Fruit fly (Drosophila melanogaster): ENCODE data around the gene Brd.

Gene Brd

dm6 chr3L:14971893-14972624 lies 408 bp upstream of the Brd start (continued):
- TF ChIP-seq CG1603 (tag; optimal IDR thresholded peaks at IDR 0.05) (no peak), CG6683 (GFP tag; optimal IDR thresholded peaks at IDR 0.05) (no peak), Spps (tag; optimal IDR thresholded peaks at IDR 0.05) (no peak), chn (GFP tag; optimal IDR thresholded peaks at IDR 0.05) (peak; percentile 20), trh (GFP tag; optimal IDR thresholded peaks at IDR 0.05) (no peak), knrl (GFP tag; IDR thresholded peaks at IDR 0.05; ENCODE audit: partially characterized antibody) (no peak), nau (GFP tag; optimal IDR thresholded peaks at IDR 0.05) (no peak), cato (GFP tag; optimal IDR thresholded peaks at IDR 0.05; ENCODE audit: borderline replicate concordance) (no peak), da (GFP tag; optimal IDR thresholded peaks at IDR 0.05) (no peak), exex (tag; optimal IDR thresholded peaks at IDR 0.05) (no peak), CG14710 (tag; optimal IDR thresholded peaks at IDR 0.05) (peak; percentile 19), kay (GFP tag; optimal IDR thresholded peaks at IDR 0.05) (no peak), CG15601 (tag; optimal IDR thresholded peaks at IDR 0.05) (no peak), jigr1 (GFP tag; IDR thresholded peaks at IDR 0.05) (no peak), CG12219 (GFP tag; optimal IDR thresholded peaks at IDR 0.05) (no peak), sob (GFP tag; IDR thresholded peaks at IDR 0.05) (no peak), CG15479 (GFP tag; optimal IDR thresholded peaks at IDR 0.05) (peak; percentile 92), cwo (GFP tag; optimal IDR thresholded peaks at IDR 0.05) (no peak), CG11093 (GFP tag; IDR thresholded peaks at IDR 0.05) (no peak), abd-A (tag; optimal IDR thresholded peaks at IDR 0.05) (no peak), CG15073 (GFP tag; optimal IDR thresholded peaks at IDR 0.05) (no peak), CG9876 (GFP tag; optimal IDR thresholded peaks at IDR 0.05) (no peak), Drgx (GFP tag; IDR thresholded peaks at IDR 0.05) (no peak), Gsc (GFP tag; IDR thresholded peaks at IDR 0.05) (no peak), pita (GFP tag; optimal IDR thresholded peaks at IDR 0.05) (no peak), sd (tag; optimal IDR thresholded peaks at IDR 0.05) (no peak), CoRest (tag; optimal IDR thresholded peaks at IDR 0.05) (peak; percentile 1), CG17568 (GFP tag; optimal IDR thresholded peaks at IDR 0.05) (no peak), lilli (GFP tag; optimal IDR thresholded peaks at IDR 0.05) (peak; percentile 11), CG4328 (GFP tag; optimal IDR thresholded peaks at IDR 0.05) (no peak), chif (GFP tag; optimal IDR thresholded peaks at IDR 0.05) (peak in 1 of 2 experiments; percentile 65), CG2875 (GFP tag; optimal IDR thresholded peaks at IDR 0.05) (no peak), CG33557 (GFP tag; optimal IDR thresholded peaks at IDR 0.05) (peak; percentile 55), NfI (GFP tag; optimal IDR thresholded peaks at IDR 0.05) (no peak), MESR4 (GFP tag; optimal IDR thresholded peaks at IDR 0.05) (no peak), CG11696 (GFP tag; IDR thresholded peaks at IDR 0.05) (no peak), scrt (GFP tag; optimal IDR thresholded peaks at IDR 0.05) (no peak), Gug (GFP tag; IDR thresholded peaks at IDR 0.05) (no peak), Xbp1 (GFP tag; optimal IDR thresholded peaks at IDR 0.05) (no peak), Hsf (GFP tag; optimal IDR thresholded peaks at IDR 0.05) (no peak), oc (tag; optimal IDR thresholded peaks at IDR 0.05) (peak; percentile 18), bigmax (GFP tag; optimal IDR thresholded peaks at IDR 0.05) (no peak), tx (GFP tag; optimal IDR thresholded peaks at IDR 0.05) (no peak), hbn (GFP tag; IDR thresholded peaks at IDR 0.05; ENCODE audit: partially characterized antibody) (no peak), CG10565 (GFP tag; optimal IDR thresholded peaks at IDR 0.05) (no peak), HHEX (GFP tag; optimal IDR thresholded peaks at IDR 0.05) (no peak), sima (GFP tag; optimal IDR thresholded peaks at IDR 0.05) (no peak), HLH4C (GFP tag; IDR thresholded peaks at IDR 0.05; ENCODE audit: partially characterized antibody) (no peak), eyg (GFP tag; optimal IDR thresholded peaks at IDR 0.05) (no peak)
